Fruit fly (Drosophila melanogaster): ENCODE results near the gene CG31862.
A peak's percentile ranks its signal among the peaks of the same experiment; 100 is the strongest.

CG31862 gene

dm6 chr2L:12365964-12366482, 27.4 kb downstream of the CG31862 start (continued):
- TF ChIP-seq btn (GFP tag; optimal IDR thresholded peaks at IDR 0.05) (no peak), dimm (GFP tag; IDR thresholded peaks at IDR 0.05) (no peak), Myb (GFP tag; optimal IDR thresholded peaks at IDR 0.05) (no peak), ac (GFP tag; optimal IDR thresholded peaks at IDR 0.05) (peak; percentile 32), CG13424 (tag; optimal IDR thresholded peaks at IDR 0.05) (no peak), C15 (GFP tag; IDR thresholded peaks at IDR 0.05) (no peak), ems (GFP tag; optimal IDR thresholded peaks at IDR 0.05) (no peak), NK7.1 (GFP tag; optimal IDR thresholded peaks at IDR 0.05) (no peak), Doc2 (GFP tag; IDR thresholded peaks at IDR 0.05) (no peak), eve (GFP tag; optimal IDR thresholded peaks at IDR 0.05) (no peak), Chrac-16 (GFP tag; optimal IDR thresholded peaks at IDR 0.05) (no peak), fu2 (GFP tag; optimal IDR thresholded peaks at IDR 0.05) (no peak), ranshi (GFP tag; IDR thresholded peaks at IDR 0.05) (no peak), ind (GFP tag; optimal IDR thresholded peaks at IDR 0.05) (no peak), her (GFP tag; optimal IDR thresholded peaks at IDR 0.05) (peak; percentile 26), dm (GFP tag; optimal IDR thresholded peaks at IDR 0.05) (peak; percentile 6), crc (GFP tag; optimal IDR thresholded peaks at IDR 0.05) (no peak), cato (GFP tag; optimal IDR thresholded peaks at IDR 0.05; ENCODE audit: borderline replicate concordance) (no peak), CG8290 (GFP tag; optimal IDR thresholded peaks at IDR 0.05) (no peak), CG8290 (tag; optimal IDR thresholded peaks at IDR 0.05) (peak; percentile 31 to 42), dmrt99B (tag; optimal IDR thresholded peaks at IDR 0.05) (peak; percentile 35), Elba2 (GFP tag; optimal IDR thresholded peaks at IDR 0.05) (peak; percentile 2), Ptx1 (GFP tag; IDR thresholded peaks at IDR 0.05) (no peak), bcd (GFP tag; optimal IDR thresholded peaks at IDR 0.05) (no peak), slp2 (GFP tag; optimal IDR thresholded peaks at IDR 0.05) (no peak), Tbp (GFP tag; optimal IDR thresholded peaks at IDR 0.05) (no peak), CG13287 (GFP tag; IDR thresholded peaks at IDR 0.05; ENCODE audit: partially characterized antibody) (peak; percentile 53; the same call in 1 of the 2 replicates), Atf3 (GFP tag; optimal IDR thresholded peaks at IDR 0.05) (no peak), CG2712 (tag; optimal IDR thresholded peaks at IDR 0.05) (peak; percentile 2), CG2116 (GFP tag; optimal IDR thresholded peaks at IDR 0.05) (peak; percentile 19), Scr (GFP tag; IDR thresholded peaks at IDR 0.05; ENCODE audit: partially characterized antibody) (no peak), nom (GFP tag; optimal IDR thresholded peaks at IDR 0.05) (no peak), fd102C (GFP tag; optimal IDR thresholded peaks at IDR 0.05) (no peak), CG8478 (optimal IDR thresholded peaks at IDR 0.05) (no peak), Poxn (GFP tag; IDR thresholded peaks at IDR 0.05) (no peak), CG12155 (GFP tag; optimal IDR thresholded peaks at IDR 0.05) (no peak), CG3726 (GFP tag; IDR thresholded peaks at IDR 0.05) (no peak), sug (tag; optimal IDR thresholded peaks at IDR 0.05) (peak; percentile 84), Ets97D (GFP tag; optimal IDR thresholded peaks at IDR 0.05) (no peak), dmrt11E (tag; optimal IDR thresholded peaks at IDR 0.05) (no peak), vvl (GFP tag; IDR thresholded peaks at IDR 0.05) (peak; percentile 67; the same call in 1 of the 2 replicates), nmo (GFP tag; optimal IDR thresholded peaks at IDR 0.05) (peak; percentile 18), fd96Cb (tag; optimal IDR thresholded peaks at IDR 0.05) (no peak), gem (tag; optimal IDR thresholded peaks at IDR 0.05) (peak; percentile 1), ewg (GFP tag; optimal IDR thresholded peaks at IDR 0.05) (no peak), MBD-R2 (GFP tag; IDR thresholded peaks at IDR 0.05) (no peak), CG14965 (GFP tag; optimal IDR thresholded peaks at IDR 0.05; ENCODE audit: borderline replicate concordance) (no peak), pum (GFP tag; optimal IDR thresholded peaks at IDR 0.05) (no peak), tx (GFP tag; optimal IDR thresholded peaks at IDR 0.05) (no peak), corto (GFP tag; optimal IDR thresholded peaks at IDR 0.05) (no peak), cad (GFP tag; optimal IDR thresholded peaks at IDR 0.05) (no peak), CG17612 (GFP tag; IDR thresholded peaks at IDR 0.05) (no peak), gcm2 (GFP tag; optimal IDR thresholded peaks at IDR 0.05) (no peak)
